Fruit fly (Drosophila melanogaster) whole organism, wandering third instar larva: Measurements from ENCODE around the gene Eig71Ee.

Source experiments
- Vsx2 ChIP-seq: fragments of 200-300, 225-300 bp; sonication (Bioruptor generic); optimal IDR thresholded peaks from 2 replicates; lab custom pipeline; 2018; ENCODE audit warnings: missing biosample characterization, missing genetic modification characterization; ENCODE audit not compliant: partially characterized antibody
- br ChIP-seq: fragments of 200-800 bp; sonication (Bioruptor generic); optimal IDR thresholded peaks from 2 replicates; lab custom pipeline; 2016; ENCODE audit warnings: missing biosample characterization, missing genetic modification characterization
- lola ChIP-seq: fragments of >200 bp; optimal IDR thresholded peaks from 2 replicates; lab custom pipeline; 2017; ENCODE audit warnings: missing biosample characterization, missing genetic modification characterization
- psq ChIP-seq: fragments of 200-800 bp; sonication (Bioruptor generic); optimal IDR thresholded peaks from 3 replicates; lab custom pipeline; 2017; ENCODE audit warnings: missing biosample characterization, mild to moderate bottlenecking, missing genetic modification characterization, moderate library complexity
- sage ChIP-seq: fragments of 200-800 bp; sonication (Bioruptor generic); optimal IDR thresholded peaks from 2 replicates; lab custom pipeline; 2016; ENCODE audit warnings: missing biosample characterization, mild to moderate bottlenecking, missing genetic modification characterization

DNA sequence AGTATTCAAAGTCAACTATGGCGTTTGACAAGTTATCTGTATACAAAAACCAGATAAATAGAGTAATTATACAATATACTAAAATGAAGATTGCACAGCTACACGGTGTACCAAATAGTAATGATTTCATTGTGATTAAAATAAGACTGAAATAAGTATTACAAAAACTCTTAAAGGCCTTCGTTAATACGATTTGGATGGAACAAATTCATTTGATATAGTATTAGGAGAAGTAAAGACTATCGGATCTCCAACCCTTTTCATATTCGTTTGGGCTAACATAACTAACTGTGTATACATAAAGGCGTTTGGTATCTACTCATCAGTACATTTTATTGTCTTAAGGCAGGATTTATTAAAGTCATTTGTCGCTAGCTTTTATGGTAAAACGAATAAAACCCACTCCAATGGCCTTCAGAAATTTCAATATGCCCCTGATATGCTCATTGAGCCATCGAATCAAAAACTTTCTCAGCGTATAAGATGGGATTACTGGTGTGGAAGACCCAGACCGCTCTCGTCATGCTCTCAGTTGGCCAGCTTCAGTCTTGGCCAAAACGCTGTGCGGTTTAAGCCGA is 27.6 kb upstream of the Eig71Ee start, which contains the start of the genes CG7579 and Pgant8:
- TF ChIP-seq lola (GFP tag; lab: Kevin White, UChicago), result no peak
- no peak for TF ChIP-seq Vsx2
- no peak for TF ChIP-seq psq (GFP tag; lab: Kevin White, UChicago)
- no peak for TF ChIP-seq br (GFP tag; lab: Kevin White, UChicago)
- TF ChIP-seq sage (GFP tag; lab: Kevin White, UChicago), result no peak
